Worm (Caenorhabditis elegans) whole organism, mixed stage, embryonic: Measurements from ENCODE around the gene skr-6.

Source experiments
- ceh-83 ChIP-seq: fragments of 200-800 bp; sonication (Bioruptor generic); optimal IDR thresholded peaks from 2 replicates; lab custom pipeline; 2018; ENCODE audit warnings: mild to moderate bottlenecking, missing genetic modification characterization, missing compliant biosample characterization
- cnd-1 ChIP-seq: fragments of 200-800 bp; sonication (Bioruptor generic); optimal IDR thresholded peaks from 2 replicates; lab custom pipeline; 2018; ENCODE audit warnings: mild to moderate bottlenecking, missing genetic modification characterization, missing compliant biosample characterization
- lin-13 ChIP-seq: fragments of 150-350 bp; optimal IDR thresholded peaks from 2 replicates; lab custom pipeline; 2014; ENCODE audit warnings: missing biosample characterization, missing genetic modification characterization
- nhr-28 ChIP-seq: fragments of 150-350 bp; optimal IDR thresholded peaks from 2 replicates; lab custom pipeline; 2014; ENCODE audit warnings: missing biosample characterization, missing genetic modification characterization

DNA sequence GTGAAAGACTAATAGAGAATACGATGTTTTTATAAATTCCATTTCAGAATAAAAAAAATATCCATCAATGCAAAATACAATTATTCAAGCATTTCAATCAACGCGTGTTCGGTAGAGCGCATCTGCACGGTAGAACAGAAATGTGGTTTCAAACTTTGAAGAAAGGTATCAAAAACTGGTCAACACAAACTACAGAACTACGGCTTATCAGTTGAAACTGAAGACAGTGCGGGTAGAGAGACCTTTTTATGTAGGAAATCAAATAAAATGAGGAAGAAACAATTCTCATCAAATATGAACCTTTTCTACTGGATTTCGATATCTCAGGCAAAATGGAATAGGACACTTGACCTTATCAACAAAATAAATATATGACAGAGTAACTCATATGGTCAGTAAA is 25.4 kb downstream of the skr-6 start:
- TF ChIP-seq cnd-1 (tag; lab: Kevin White, UChicago) = no peak
- TF ChIP-seq ceh-83 (GFP tag; lab: Kevin White, UChicago) = no peak
- no peak for TF ChIP-seq nhr-28 (tag; lab: Kevin White, UChicago)
- no peak for TF ChIP-seq lin-13 (tag; lab: Kevin White, UChicago)
